Worm (Caenorhabditis elegans): ENCODE measurements around the gene ugt-17.

ugt-17 gene

ce11 chrV:10104785-10105310, at the start of gene ugt-17:
ugt-17 (minus strand) TSS chrV:10104964.
- TF ChIP-seq elt-1 (tag; optimal IDR thresholded peaks at IDR 0.05; ENCODE audit: borderline replicate concordance, insufficient read depth) (no peak), pha-4 (tag; optimal IDR thresholded peaks at IDR 0.05) (no peak), unc-62 (GFP tag; optimal IDR thresholded peaks at IDR 0.05) (no peak), nhr-76 (tag; optimal IDR thresholded peaks at IDR 0.05) (no peak), lsy-2 (tag; optimal IDR thresholded peaks at IDR 0.05) (no peak), ham-2 (GFP tag; optimal IDR thresholded peaks at IDR 0.05) (no peak), hlh-1 (tag; optimal IDR thresholded peaks at IDR 0.05) (no peak), ceh-43 (GFP tag; optimal IDR thresholded peaks at IDR 0.05) (no peak), zip-8 (tag; optimal IDR thresholded peaks at IDR 0.05) (no peak), nhr-2 (tag; optimal IDR thresholded peaks at IDR 0.05) (no peak), unc-120 (tag; optimal IDR thresholded peaks at IDR 0.05; ENCODE audit: poor library complexity, severe bottlenecking) (no peak), tbx-8 (GFP tag; optimal IDR thresholded peaks at IDR 0.05) (no peak)

ce11 chrV:10153076-10153475, 48.3 kb upstream of the ugt-17 start:
- TF ChIP-seq hlh-1 (tag; optimal IDR thresholded peaks at IDR 0.05) (no peak), ceh-83 (GFP tag; optimal IDR thresholded peaks at IDR 0.05) (no peak), unc-120 (tag; optimal IDR thresholded peaks at IDR 0.05; ENCODE audit: poor library complexity, severe bottlenecking) (no peak), ces-1 (GFP tag; optimal IDR thresholded peaks at IDR 0.05) (no peak), M03D4.4 (tag; optimal IDR thresholded peaks at IDR 0.05) (no peak), nhr-2 (tag; optimal IDR thresholded peaks at IDR 0.05) (no peak), mab-5 (tag; optimal IDR thresholded peaks at IDR 0.05) (no peak), bed-3 (GFP tag; optimal IDR thresholded peaks at IDR 0.05) (no peak), ceh-39 (tag; optimal IDR thresholded peaks at IDR 0.05) (no peak), sptf-1 (tag; optimal IDR thresholded peaks at IDR 0.05) (no peak), nhr-12 (tag; optimal IDR thresholded peaks at IDR 0.05) (no peak), ham-2 (GFP tag; optimal IDR thresholded peaks at IDR 0.05) (no peak), drap-1 (GFP tag; optimal IDR thresholded peaks at IDR 0.05) (no peak), sem-2 (GFP tag; optimal IDR thresholded peaks at IDR 0.05) (no peak), snpc-4 (tag; optimal IDR thresholded peaks at IDR 0.05) (no peak), mep-1 (tag; optimal IDR thresholded peaks at IDR 0.05) (no peak), ceh-43 (GFP tag; optimal IDR thresholded peaks at IDR 0.05) (no peak)

ce11 chrV:10152278-10152677, 47.5 kb upstream of the ugt-17 start, which contains the start of gene srsx-28:
srsx-28 (plus strand) TSS chrV:10152578.
- TF ChIP-seq ceh-39 (tag; optimal IDR thresholded peaks at IDR 0.05) (no peak), sptf-1 (tag; optimal IDR thresholded peaks at IDR 0.05) (no peak), unc-120 (tag; optimal IDR thresholded peaks at IDR 0.05; ENCODE audit: poor library complexity, severe bottlenecking) (no peak), elt-1 (tag; optimal IDR thresholded peaks at IDR 0.05; ENCODE audit: borderline replicate concordance, insufficient read depth) (no peak), nhr-76 (tag; optimal IDR thresholded peaks at IDR 0.05) (no peak), ztf-11 (tag; optimal IDR thresholded peaks at IDR 0.05) (no peak), zip-8 (tag; optimal IDR thresholded peaks at IDR 0.05) (no peak), flh-1 (GFP tag; optimal IDR thresholded peaks at IDR 0.05) (no peak), bed-3 (GFP tag; optimal IDR thresholded peaks at IDR 0.05) (no peak), elt-3 (tag; optimal IDR thresholded peaks at IDR 0.05) (no peak), cnd-1 (tag; optimal IDR thresholded peaks at IDR 0.05) (no peak), blmp-1 (tag; optimal IDR thresholded peaks at IDR 0.05) (no peak), lin-13 (tag; optimal IDR thresholded peaks at IDR 0.05) (no peak), ces-1 (GFP tag; optimal IDR thresholded peaks at IDR 0.05) (no peak), lin-32 (GFP tag; optimal IDR thresholded peaks at IDR 0.05) (no peak), nhr-237 (tag; optimal IDR thresholded peaks at IDR 0.05) (no peak)

ce11 chrV:10149728-10150127, 45.0 kb upstream of the ugt-17 start, which contains the start of gene srsx-27:
srsx-27 (plus strand) TSS chrV:10150028.
- TF ChIP-seq snpc-4 (tag; optimal IDR thresholded peaks at IDR 0.05) (no peak), flh-1 (GFP tag; optimal IDR thresholded peaks at IDR 0.05) (no peak), pha-4 (tag; optimal IDR thresholded peaks at IDR 0.05) (no peak), lin-32 (GFP tag; optimal IDR thresholded peaks at IDR 0.05) (no peak), ham-2 (GFP tag; optimal IDR thresholded peaks at IDR 0.05) (no peak), tbx-8 (GFP tag; optimal IDR thresholded peaks at IDR 0.05) (no peak), sem-2 (GFP tag; optimal IDR thresholded peaks at IDR 0.05) (no peak), mab-5 (tag; optimal IDR thresholded peaks at IDR 0.05) (no peak), M03D4.4 (tag; optimal IDR thresholded peaks at IDR 0.05) (no peak), nhr-76 (tag; optimal IDR thresholded peaks at IDR 0.05) (no peak), elt-3 (tag; optimal IDR thresholded peaks at IDR 0.05) (no peak), ces-1 (GFP tag; optimal IDR thresholded peaks at IDR 0.05) (no peak), elt-1 (tag; optimal IDR thresholded peaks at IDR 0.05; ENCODE audit: borderline replicate concordance, insufficient read depth) (no peak), unc-62 (GFP tag; optimal IDR thresholded peaks at IDR 0.05) (no peak)
